Fruit fly (Drosophila melanogaster): ENCODE data around the gene CG6923.

dm6 chr3R:11750294-11750432, 334 bp upstream of the CG6923 start, which contains the start of gene CG43062:
- TF ChIP-seq Dfd (GFP tag; optimal IDR thresholded peaks at IDR 0.05): no peak
- no peak for TF ChIP-seq foxo (GFP tag; optimal IDR thresholded peaks at IDR 0.05)
- TF ChIP-seq usp (GFP tag; optimal IDR thresholded peaks at IDR 0.05): no peak
- no peak for TF ChIP-seq Myc (optimal IDR thresholded peaks at IDR 0.05)
- TF ChIP-seq pan (optimal IDR thresholded peaks at IDR 0.05): no peak
- TF ChIP-seq CrebA (GFP tag; optimal IDR thresholded peaks at IDR 0.05; ENCODE audit: borderline replicate concordance): no peak
- no peak for TF ChIP-seq Mio (GFP tag; optimal IDR thresholded peaks at IDR 0.05)
- no peak for TF ChIP-seq Vsx2 (GFP tag; optimal IDR thresholded peaks at IDR 0.05; ENCODE audit: partially characterized antibody)
